Fruit fly (Drosophila melanogaster) whole organism, wandering third instar larva: ENCODE results near the gene unc-13-4A.

ENCODE experiments used
- Abd-B ChIP-seq: fragments of >200 bp; optimal IDR thresholded peaks from 2 replicates; lab custom pipeline; 2017; ENCODE audit warnings: missing biosample characterization, missing genetic modification characterization
- CG9705 ChIP-seq: fragments of 200-800 bp; sonication (Bioruptor generic); optimal IDR thresholded peaks from 2 replicates; lab custom pipeline; 2018; ENCODE audit warnings: missing biosample characterization, mild to moderate bottlenecking, missing genetic modification characterization
- CrebA ChIP-seq: fragments of 200-800 bp; sonication (Bioruptor generic); optimal IDR thresholded peaks from 2 replicates; lab custom pipeline; 2016; ENCODE audit warnings: missing biosample characterization, mild to moderate bottlenecking, missing genetic modification characterization, borderline replicate concordance
- Dfd ChIP-seq: fragments of >200 bp; optimal IDR thresholded peaks from 2 replicates; lab custom pipeline; 2017; ENCODE audit warnings: missing biosample characterization, missing genetic modification characterization
- Dif ChIP-seq: fragments of 200-275, 200-300 bp; sonication (Bioruptor generic); optimal IDR thresholded peaks from 2 replicates; lab custom pipeline; 2018; ENCODE audit warnings: missing biosample characterization, missing genetic modification characterization; ENCODE audit not compliant: partially characterized antibody
- GATAd ChIP-seq: sonication (Bioruptor generic); optimal IDR thresholded peaks from 2 replicates; lab custom pipeline; 2016; ENCODE audit warnings: missing biosample characterization, missing genetic modification characterization
- HLH106 ChIP-seq: fragments of 200-800 bp; optimal IDR thresholded peaks from 3 replicates; lab custom pipeline; 2019; ENCODE audit warnings: missing biosample characterization, mild to moderate bottlenecking, missing genetic modification characterization, moderate library complexity
- Hnf4 ChIP-seq: fragments of 200-800 bp; sonication (Bioruptor generic); optimal IDR thresholded peaks from 2 replicates; lab custom pipeline; 2016; ENCODE audit warnings: missing biosample characterization, mild to moderate bottlenecking, missing genetic modification characterization
- Hr83 ChIP-seq: fragments of 200-300 bp; sonication (Bioruptor generic); optimal IDR thresholded peaks from 2 replicates; lab custom pipeline; 2016; ENCODE audit warnings: missing biosample characterization, mild to moderate bottlenecking, missing genetic modification characterization, moderate library complexity; ENCODE audit not compliant: poor library complexity, severe bottlenecking
- Jra ChIP-seq: sonication (Bioruptor generic); optimal IDR thresholded peaks from 2 replicates; lab custom pipeline; 2016; ENCODE audit warnings: missing biosample characterization, missing genetic modification characterization
- Mio ChIP-seq: sonication (Bioruptor generic); optimal IDR thresholded peaks from 2 replicates; lab custom pipeline; 2016; ENCODE audit warnings: missing biosample characterization, missing genetic modification characterization
- Myc ChIP-seq: fragments of >200 bp; optimal IDR thresholded peaks from 2 replicates; lab custom pipeline; 2017
- N ChIP-seq: fragments of >200 bp; optimal IDR thresholded peaks from 2 replicates; lab custom pipeline; 2018; ENCODE audit warnings: missing biosample characterization, missing external identifiers, missing genetic modification characterization
- OdsH ChIP-seq: fragments of 200-800 bp; sonication (Bioruptor generic); optimal IDR thresholded peaks from 2 replicates; lab custom pipeline; 2016; ENCODE audit warnings: missing biosample characterization, mild to moderate bottlenecking, missing genetic modification characterization
- Rel ChIP-seq, 2 experiments: fragments of 200-800 bp; sonication (Bioruptor generic) in 1 of 2; optimal IDR thresholded peaks; 2 replicates in 1 of 2; 3 replicates in 1 of 2; lab custom pipeline; 2016 to 2019; ENCODE audit warnings: mild to moderate bottlenecking in 2 of 2, missing biosample characterization in 2 of 2, missing genetic modification characterization in 2 of 2, moderate library complexity in 1 of 2
- Sp1 ChIP-seq: fragments of 200-800 bp; sonication (Bioruptor generic); optimal IDR thresholded peaks from 3 replicates; lab custom pipeline; 2019; ENCODE audit warnings: missing biosample characterization, mild to moderate bottlenecking, missing genetic modification characterization, moderate library complexity
- Vsx2 ChIP-seq: fragments of 200-300, 225-300 bp; sonication (Bioruptor generic); optimal IDR thresholded peaks from 2 replicates; lab custom pipeline; 2018; ENCODE audit warnings: missing biosample characterization, missing genetic modification characterization; ENCODE audit not compliant: partially characterized antibody
- br ChIP-seq: fragments of 200-800 bp; sonication (Bioruptor generic); optimal IDR thresholded peaks from 2 replicates; lab custom pipeline; 2016; ENCODE audit warnings: missing biosample characterization, missing genetic modification characterization
- brk ChIP-seq: fragments of 200-800 bp; sonication (Bioruptor generic); optimal IDR thresholded peaks from 2 replicates; lab custom pipeline; 2016; ENCODE audit warnings: missing biosample characterization, mild to moderate bottlenecking, missing genetic modification characterization
- dl ChIP-seq, 2 experiments: fragments of 175-275, 200-275 bp in 1 of 2; fragments of 200-275 bp in 1 of 2; sonication (Bioruptor generic); optimal IDR thresholded peaks; lab custom pipeline; 2018; ENCODE audit warnings: mild to moderate bottlenecking in 2 of 2, missing biosample characterization in 2 of 2, missing genetic modification characterization in 2 of 2, moderate library complexity in 2 of 2; ENCODE audit not compliant: partially characterized antibody in 2 of 2, insufficient read depth in 1 of 2
- dmrt93B ChIP-seq: fragments of 200-800 bp; sonication (Bioruptor generic); optimal IDR thresholded peaks from 2 replicates; lab custom pipeline; 2018; ENCODE audit warnings: missing biosample characterization, mild to moderate bottlenecking, missing genetic modification characterization
- dsf ChIP-seq: sonication (Bioruptor generic); optimal IDR thresholded peaks from 2 replicates; lab custom pipeline; 2016; ENCODE audit warnings: missing biosample characterization, missing genetic modification characterization, borderline replicate concordance
- ey ChIP-seq: fragments of 200-800 bp; sonication (Bioruptor generic); optimal IDR thresholded peaks from 2 replicates; lab custom pipeline; 2016; ENCODE audit warnings: missing biosample characterization, missing genetic modification characterization
- foxo ChIP-seq, 2 experiments: fragments of 200-800 bp; sonication (Bioruptor generic); optimal IDR thresholded peaks; 2 replicates in 1 of 2; 3 replicates in 1 of 2; lab custom pipeline; 2016 to 2017; ENCODE audit warnings: missing biosample characterization in 2 of 2, missing genetic modification characterization in 2 of 2
- fru ChIP-seq: fragments of 200-800 bp; sonication (Bioruptor generic); optimal IDR thresholded peaks from 3 replicates; lab custom pipeline; 2016; ENCODE audit warnings: missing biosample characterization, mild to moderate bottlenecking, missing genetic modification characterization
- h ChIP-seq: fragments of 200-800 bp; sonication (Bioruptor generic); optimal IDR thresholded peaks from 3 replicates; lab custom pipeline; 2016; ENCODE audit warnings: missing biosample characterization, mild to moderate bottlenecking, missing genetic modification characterization
- jim ChIP-seq: fragments of 175-275, 200-325 bp; sonication (Bioruptor generic); optimal IDR thresholded peaks from 2 replicates; lab custom pipeline; 2016; ENCODE audit warnings: missing biosample characterization, mild to moderate bottlenecking, missing genetic modification characterization
- lola ChIP-seq: fragments of >200 bp; optimal IDR thresholded peaks from 2 replicates; lab custom pipeline; 2017; ENCODE audit warnings: missing biosample characterization, missing genetic modification characterization
- pan ChIP-seq: fragments of >200 bp; optimal IDR thresholded peaks from 2 replicates; lab custom pipeline; 2017
- psq ChIP-seq: fragments of 200-800 bp; sonication (Bioruptor generic); optimal IDR thresholded peaks from 3 replicates; lab custom pipeline; 2017; ENCODE audit warnings: missing biosample characterization, mild to moderate bottlenecking, missing genetic modification characterization, moderate library complexity
- rgr ChIP-seq: fragments of 200-800 bp; sonication (Bioruptor generic); optimal IDR thresholded peaks from 3 replicates; lab custom pipeline; 2016; ENCODE audit warnings: missing biosample characterization, mild to moderate bottlenecking, missing genetic modification characterization
- sage ChIP-seq: fragments of 200-800 bp; sonication (Bioruptor generic); optimal IDR thresholded peaks from 2 replicates; lab custom pipeline; 2016; ENCODE audit warnings: missing biosample characterization, mild to moderate bottlenecking, missing genetic modification characterization
- sv ChIP-seq: fragments of 200-800 bp; sonication (Bioruptor generic); optimal IDR thresholded peaks from 3 replicates; lab custom pipeline; 2016; ENCODE audit warnings: missing biosample characterization, missing genetic modification characterization
- tai ChIP-seq: sonication (Bioruptor generic); optimal IDR thresholded peaks from 2 replicates; lab custom pipeline; 2016; ENCODE audit warnings: missing biosample characterization, missing genetic modification characterization
- usp ChIP-seq: fragments of >200 bp; optimal IDR thresholded peaks from 2 replicates; lab custom pipeline; 2017; ENCODE audit warnings: missing biosample characterization, missing genetic modification characterization
- woc ChIP-seq: sonication (Bioruptor generic); optimal IDR thresholded peaks from 2 replicates; lab custom pipeline; 2016; ENCODE audit warnings: missing biosample characterization, mild to moderate bottlenecking, missing genetic modification characterization

unc-13-4A gene

DNA sequence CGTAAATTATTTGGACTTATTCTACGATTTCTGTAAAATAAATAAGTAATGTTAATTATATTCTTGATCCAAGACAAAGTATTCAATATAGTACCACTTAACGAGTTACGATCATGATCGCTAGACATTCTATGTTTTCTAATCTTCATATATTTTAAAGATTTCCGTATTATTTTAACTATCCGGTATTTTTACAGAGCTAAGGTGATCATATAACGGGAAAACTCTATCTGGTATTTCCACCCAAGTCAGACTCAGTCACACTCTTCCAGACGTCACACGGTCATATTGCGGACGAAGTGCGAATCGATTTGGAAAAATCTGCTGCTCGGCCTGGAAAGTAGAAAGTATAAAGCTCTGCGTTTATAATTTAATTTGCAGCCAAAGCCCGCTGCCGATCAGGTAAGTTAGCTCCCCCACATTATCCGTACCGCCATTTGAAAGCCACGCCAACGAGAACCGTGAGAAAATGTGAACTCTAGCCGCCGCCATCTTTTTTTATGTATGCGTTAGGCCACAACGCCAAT lies 26.6 kb upstream of the unc-13-4A start, which contains the start of the genes lark and eco:
lark (plus strand) TSS at position 51 of the 527 bp plus-strand sequence.
eco (minus strand) TSS at position 125 of the 527 bp plus-strand sequence.
- TF ChIP-seq CrebA (GFP tag; lab: Kevin White, UChicago) (no peak), sage (GFP tag; lab: Kevin White, UChicago) (no peak), Dfd (GFP tag; lab: Kevin White, UChicago) (no peak), lola (GFP tag; lab: Kevin White, UChicago) (no peak), dl (GFP tag; optimal IDR thresholded peaks at IDR 0.05; lab: Kevin White, UChicago; ENCODE audit: insufficient read depth in 1 of 2, partially characterized antibody in 2 of 2) (no peak), Vsx2 (GFP tag; lab: Kevin White, UChicago) (no peak), OdsH (GFP tag; lab: Kevin White, UChicago) (no peak), Sp1 (GFP tag; lab: Kevin White, UChicago) (peak; percentile 26), N (GFP tag; lab: Kevin White, UChicago) (no peak), HLH106 (no peak), Rel (GFP tag; optimal IDR thresholded peaks at IDR 0.05; lab: Kevin White, UChicago) (no peak), Rel (tag; optimal IDR thresholded peaks at IDR 0.05; lab: Kevin White, UChicago) (peak; percentile 20), Hr83 (peak; percentile 12), Abd-B (GFP tag; lab: Kevin White, UChicago) (no peak), pan (no peak), fru (GFP tag; lab: Kevin White, UChicago) (no peak), Jra (GFP tag; lab: Kevin White, UChicago) (no peak), GATAd (GFP tag; lab: Kevin White, UChicago) (no peak), usp (no peak), sv (GFP tag; lab: Kevin White, UChicago) (no peak), br (GFP tag; lab: Kevin White, UChicago) (no peak), woc (GFP tag; lab: Kevin White, UChicago) (no peak), foxo (GFP tag; optimal IDR thresholded peaks at IDR 0.05; lab: Kevin White, UChicago) (no peak)

DNA sequence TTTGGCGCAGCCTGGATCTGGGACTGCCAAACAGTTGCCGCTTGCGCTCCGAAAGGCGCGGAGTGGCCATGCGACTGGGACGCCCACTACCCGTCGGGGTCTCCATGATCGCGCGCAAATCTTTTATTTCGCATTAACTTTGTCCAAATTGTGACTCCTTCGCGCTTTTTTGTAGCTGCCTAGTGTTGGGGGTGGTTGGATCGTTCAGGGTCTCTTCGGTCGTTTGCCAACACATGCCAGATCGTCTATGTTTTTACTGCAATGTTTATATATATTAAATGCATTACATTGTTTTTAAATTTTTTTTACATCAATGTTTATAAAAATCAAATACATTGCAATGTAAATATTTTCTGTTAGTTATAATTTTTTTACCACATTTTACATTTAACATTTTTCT lies 26.1 kb upstream of the unc-13-4A start:
- no peak for TF ChIP-seq h (GFP tag; lab: Kevin White, UChicago)
- no peak for TF ChIP-seq Dif (GFP tag; lab: Kevin White, UChicago)
- TF ChIP-seq rgr = peak; percentile 63
- peak; percentile 12 for TF ChIP-seq OdsH (GFP tag; lab: Kevin White, UChicago)
- TF ChIP-seq HLH106 = peak; percentile 6
- TF ChIP-seq CG9705 = peak; percentile 7

dm6 chr3L:7334990-7335389 lies 22.3 kb upstream of the unc-13-4A start, which contains the start of the genes wrm1 and wrm2:
Gene wrm1 (minus strand): TSS chr3L:7335226.
Gene wrm2 (minus strand): TSS chr3L:7335226.
- TF ChIP-seq sv (GFP tag; lab: Kevin White, UChicago) (peak; percentile 2), Sp1 (GFP tag; lab: Kevin White, UChicago) (peak; percentile 17), woc (GFP tag; lab: Kevin White, UChicago) (no peak), GATAd (GFP tag; lab: Kevin White, UChicago) (no peak), Vsx2 (GFP tag; lab: Kevin White, UChicago) (no peak), jim (GFP tag; lab: Kevin White, UChicago) (no peak), ey (no peak), OdsH (GFP tag; lab: Kevin White, UChicago) (no peak), Jra (GFP tag; lab: Kevin White, UChicago) (no peak), dmrt93B (GFP tag; lab: Kevin White, UChicago) (no peak), CrebA (GFP tag; lab: Kevin White, UChicago) (no peak), Mio (GFP tag; lab: Kevin White, UChicago) (no peak), sage (GFP tag; lab: Kevin White, UChicago) (no peak), dl (GFP tag; optimal IDR thresholded peaks at IDR 0.05; lab: Kevin White, UChicago; ENCODE audit: insufficient read depth in 1 of 2, partially characterized antibody in 2 of 2) (no peak), tai (GFP tag; lab: Kevin White, UChicago) (no peak), Dif (GFP tag; lab: Kevin White, UChicago) (no peak), rgr (peak; percentile 62), N (GFP tag; lab: Kevin White, UChicago) (no peak), dsf (no peak), usp (no peak), Abd-B (GFP tag; lab: Kevin White, UChicago) (no peak), Dfd (GFP tag; lab: Kevin White, UChicago) (no peak), Hr83 (peak; percentile 53), Rel (GFP tag; optimal IDR thresholded peaks at IDR 0.05; lab: Kevin White, UChicago) (no peak), Rel (tag; optimal IDR thresholded peaks at IDR 0.05; lab: Kevin White, UChicago) (peak; percentile 2), h (GFP tag; lab: Kevin White, UChicago) (no peak), HLH106 (no peak), brk (GFP tag; lab: Kevin White, UChicago) (no peak), Myc (no peak), br (GFP tag; lab: Kevin White, UChicago) (no peak), fru (GFP tag; lab: Kevin White, UChicago) (no peak), psq (no peak), Hnf4 (GFP tag; lab: Kevin White, UChicago) (no peak)
